Fruit fly (Drosophila melanogaster) whole organism, embryonic: ENCODE measurements around the gene Leash.

ENCODE experiments used
- ATbp ChIP-seq: fragments of 200-800 bp; sonication (Bioruptor generic); optimal IDR thresholded peaks from 2 replicates; lab custom pipeline; 2017; ENCODE audit warnings: missing biosample characterization, mild to moderate bottlenecking, missing genetic modification characterization, missing genetic modification reagents
- Atf-2 ChIP-seq: fragments of 200-800 bp; sonication (Bioruptor generic); optimal IDR thresholded peaks from 2 replicates; lab custom pipeline; 2016; ENCODE audit warnings: missing biosample characterization, missing genetic modification characterization
- Atf3 ChIP-seq: fragments of 200-800 bp; sonication (Bioruptor generic); optimal IDR thresholded peaks from 3 replicates; lab custom pipeline; 2016; ENCODE audit warnings: missing biosample characterization, missing genetic modification characterization
- BEAF-32 ChIP-seq: fragments of 200-800 bp; sonication (Bioruptor generic); optimal IDR thresholded peaks from 3 replicates; lab custom pipeline; 2017; ENCODE audit warnings: missing biosample characterization, missing genetic modification characterization, mild to moderate bottlenecking, moderate library complexity, missing genetic modification reagents
- CG10267 ChIP-seq: fragments of 200-800 bp; sonication (Bioruptor generic); optimal IDR thresholded peaks from 2 replicates; lab custom pipeline; 2018; ENCODE audit warnings: missing biosample characterization, mild to moderate bottlenecking, missing genetic modification characterization, moderate library complexity
- CG10462 ChIP-seq: fragments of 200-800 bp; sonication (Bioruptor generic); optimal IDR thresholded peaks from 2 replicates; lab custom pipeline; 2016; ENCODE audit warnings: missing biosample characterization, missing genetic modification characterization
- CG11560 ChIP-seq: fragments of 200-800 bp; sonication (Bioruptor generic); IDR thresholded peaks from 3 replicates; pipeline ENCODE4 v1.3.6; 2022; ENCODE audit warnings: missing biosample characterization, missing genetic modification characterization
- CG15073 ChIP-seq: fragments of 200-800 bp; sonication (Bioruptor generic); optimal IDR thresholded peaks from 2 replicates; lab custom pipeline; 2016; ENCODE audit warnings: missing biosample characterization, missing genetic modification characterization
- CG16863 ChIP-seq: fragments of 200-800 bp; sonication (Bioruptor generic); optimal IDR thresholded peaks from 3 replicates; lab custom pipeline; 2016; ENCODE audit warnings: missing biosample characterization, missing genetic modification characterization
- CG1792 ChIP-seq: fragments of 200-800 bp; sonication (Bioruptor generic); optimal IDR thresholded peaks from 2 replicates; lab custom pipeline; 2016; ENCODE audit warnings: missing biosample characterization, missing genetic modification characterization
- CG18476 ChIP-seq: fragments of 200-800 bp; sonication (Bioruptor generic); optimal IDR thresholded peaks from 2 replicates; lab custom pipeline; 2016; ENCODE audit warnings: missing biosample characterization, mild to moderate bottlenecking, missing genetic modification characterization
- CG31388 ChIP-seq: fragments of 200-800 bp; sonication (Bioruptor generic); optimal IDR thresholded peaks from 2 replicates; lab custom pipeline; 2016; ENCODE audit warnings: missing biosample characterization, missing genetic modification characterization
- CG3995 ChIP-seq: fragments of 200-800 bp; sonication (Bioruptor generic); optimal IDR thresholded peaks from 3 replicates; lab custom pipeline; 2016; ENCODE audit warnings: missing biosample characterization, missing genetic modification characterization
- CG5180 ChIP-seq: fragments of 200-800 bp; sonication (Bioruptor generic); optimal IDR thresholded peaks from 3 replicates; lab custom pipeline; 2017; ENCODE audit warnings: missing biosample characterization, missing genetic modification characterization, mild to moderate bottlenecking, moderate library complexity, missing genetic modification reagents
- CG5953 ChIP-seq: fragments of 200-800 bp; sonication (Bioruptor generic); IDR thresholded peaks from 2 replicates; pipeline ENCODE4 v1.3.6; 2022; ENCODE audit warnings: missing biosample characterization, missing genetic modification characterization
- CG7556 ChIP-seq: fragments of 200-800 bp; sonication (Bioruptor generic); optimal IDR thresholded peaks from 2 replicates; lab custom pipeline; 2017; ENCODE audit warnings: missing biosample characterization, mild to moderate bottlenecking, missing genetic modification characterization
- CG7963 ChIP-seq: fragments of 200-800 bp; sonication (Bioruptor generic); IDR thresholded peaks from 3 replicates; pipeline ENCODE4 v1.3.6; 2022; ENCODE audit warnings: missing biosample characterization, missing genetic modification characterization; ENCODE audit not compliant: partially characterized antibody
- CG7987 ChIP-seq: fragments of 200-800 bp; sonication (Bioruptor generic); optimal IDR thresholded peaks from 2 replicates; lab custom pipeline; 2018; ENCODE audit warnings: missing biosample characterization, mild to moderate bottlenecking, missing genetic modification characterization, moderate library complexity
- CG8290 ChIP-seq, 3 experiments: fragments of 200-800 bp; sonication (Bioruptor generic); optimal IDR thresholded peaks; 2 replicates each; lab custom pipeline; 2016 to 2019; ENCODE audit warnings: missing biosample characterization in 3 of 3, missing genetic modification characterization in 3 of 3, mild to moderate bottlenecking in 2 of 3, moderate library complexity in 1 of 3
- CG9215 ChIP-seq: fragments of 200-800 bp; sonication (Bioruptor generic); IDR thresholded peaks from 2 replicates; pipeline ENCODE4 v1.3.6; 2022; ENCODE audit warnings: missing biosample characterization, missing genetic modification characterization
- CG9797 ChIP-seq: fragments of 200-800 bp; sonication (Bioruptor generic); optimal IDR thresholded peaks from 3 replicates; lab custom pipeline; 2018; ENCODE audit warnings: missing biosample characterization, mild to moderate bottlenecking, missing genetic modification characterization
- HHEX ChIP-seq: fragments of 200-800 bp; sonication (Bioruptor generic); optimal IDR thresholded peaks from 3 replicates; lab custom pipeline; 2017; ENCODE audit warnings: missing biosample characterization, mild to moderate bottlenecking, missing genetic modification characterization, missing genetic modification reagents
- HmgD ChIP-seq: fragments of 200-800 bp; sonication (Bioruptor generic); optimal IDR thresholded peaks from 3 replicates; lab custom pipeline; 2016; ENCODE audit warnings: missing biosample characterization, missing genetic modification characterization
- HmgZ ChIP-seq: fragments of 200-800 bp; sonication (Bioruptor generic); optimal IDR thresholded peaks from 2 replicates; lab custom pipeline; 2018; ENCODE audit warnings: missing biosample characterization, mild to moderate bottlenecking, missing genetic modification characterization
- Lhr ChIP-seq: fragments of 200-800 bp; sonication (Bioruptor generic); optimal IDR thresholded peaks from 3 replicates; lab custom pipeline; 2017; ENCODE audit warnings: mild to moderate bottlenecking, missing biosample characterization, missing genetic modification reagents, missing genetic modification characterization
- Max ChIP-seq: fragments of 200-800 bp; sonication (Bioruptor generic); optimal IDR thresholded peaks from 2 replicates; lab custom pipeline; 2016; ENCODE audit warnings: missing biosample characterization, mild to moderate bottlenecking, missing genetic modification characterization
- Spps ChIP-seq: fragments of 200-800 bp; sonication (Bioruptor generic); optimal IDR thresholded peaks from 2 replicates; lab custom pipeline; 2018; ENCODE audit warnings: missing biosample characterization, mild to moderate bottlenecking, missing genetic modification characterization
- aop ChIP-seq: fragments of 200-800 bp; sonication (Bioruptor generic); IDR thresholded peaks from 2 replicates; pipeline ENCODE4 v1.3.6; 2022; ENCODE audit warnings: missing biosample characterization, missing genetic modification characterization
- ase ChIP-seq: fragments of 200-800 bp; sonication (Bioruptor generic); IDR thresholded peaks from 3 replicates; pipeline ENCODE4 v1.3.6; 2022; ENCODE audit warnings: missing biosample characterization, missing genetic modification characterization
- bowl ChIP-seq: fragments of 200-800 bp; sonication (Bioruptor generic); IDR thresholded peaks from 2 replicates; pipeline ENCODE4 v1.3.6; 2022; ENCODE audit warnings: missing biosample characterization, missing genetic modification characterization
- chinmo ChIP-seq: fragments of 200-800 bp; sonication (Bioruptor generic); IDR thresholded peaks from 4 replicates; pipeline ENCODE4 v1.3.6; 2022; ENCODE audit warnings: missing biosample characterization, missing genetic modification characterization; ENCODE audit not compliant: partially characterized antibody
- fd102C ChIP-seq: fragments of 200-800 bp; sonication (Bioruptor generic); optimal IDR thresholded peaks from 2 replicates; lab custom pipeline; 2018; ENCODE audit warnings: missing biosample characterization, mild to moderate bottlenecking, missing genetic modification characterization, moderate library complexity
- fru ChIP-seq: fragments of >200 bp; optimal IDR thresholded peaks from 2 replicates; lab custom pipeline; 2017
- ind ChIP-seq: fragments of 200-800 bp; sonication (Bioruptor generic); optimal IDR thresholded peaks from 3 replicates; lab custom pipeline; 2016; ENCODE audit warnings: missing biosample characterization, missing genetic modification characterization
- kni ChIP-seq: fragments of 200-800 bp; sonication (Bioruptor generic); optimal IDR thresholded peaks from 3 replicates; lab custom pipeline; 2017; ENCODE audit warnings: mild to moderate bottlenecking, missing biosample characterization, missing genetic modification reagents, missing genetic modification characterization
- knrl ChIP-seq: fragments of 200-800 bp; sonication (Bioruptor generic); IDR thresholded peaks from 3 replicates; pipeline ENCODE4 v1.3.6; 2022; ENCODE audit warnings: missing biosample characterization, missing genetic modification characterization; ENCODE audit not compliant: partially characterized antibody
- otp ChIP-seq: fragments of 200-800 bp; sonication (Bioruptor generic); IDR thresholded peaks from 3 replicates; pipeline ENCODE4, ENCODE4 v1.3.6; 2022; ENCODE audit warnings: missing biosample characterization, missing genetic modification characterization
- pan ChIP-seq, 4 experiments: fragments of >200 bp in 3 of 4; fragments of 200-800 bp in 1 of 4; sonication (Bioruptor generic) in 1 of 4; optimal IDR thresholded peaks in 3 of 4; IDR thresholded peaks in 1 of 4; 2 replicates each; pipeline versions ENCODE4 v1.3.6 to Lab custom; 2017 to 2022; ENCODE audit warnings: missing biosample characterization in 2 of 4, missing genetic modification characterization in 2 of 4, mixed read lengths in 1 of 4
- pho ChIP-seq: fragments of 200-800 bp; sonication (Bioruptor generic); optimal IDR thresholded peaks from 2 replicates; lab custom pipeline; 2016; ENCODE audit warnings: missing biosample characterization, missing genetic modification characterization
- pum ChIP-seq: fragments of 200-800 bp; sonication (Bioruptor generic); optimal IDR thresholded peaks from 2 replicates; lab custom pipeline; 2016; ENCODE audit warnings: missing biosample characterization, missing genetic modification characterization
- pzg ChIP-seq: fragments of 200-800 bp; sonication (Bioruptor generic); optimal IDR thresholded peaks from 3 replicates; lab custom pipeline; 2018; ENCODE audit warnings: missing biosample characterization, mild to moderate bottlenecking, missing genetic modification characterization, moderate library complexity
- sens ChIP-seq: fragments of 200-800 bp; sonication (Bioruptor generic); peaks from one replicate; lab custom pipeline; 2016; ENCODE audit warnings: missing biosample characterization, missing genetic modification characterization
- sob ChIP-seq: fragments of 200-800 bp; sonication (Bioruptor generic); IDR thresholded peaks from 2 replicates; pipeline ENCODE4 v1.3.6; 2022; ENCODE audit warnings: missing biosample characterization, missing genetic modification characterization
- stc ChIP-seq: fragments of 200-800 bp; sonication (Bioruptor generic); IDR thresholded peaks from 2 replicates; pipeline ENCODE4 v1.3.6; 2022; ENCODE audit warnings: missing biosample characterization, missing genetic modification characterization
- tll ChIP-seq, 2 experiments: fragments of 200-800 bp in 1 of 2; fragments of >200 bp in 1 of 2; sonication (Bioruptor generic) in 1 of 2; optimal IDR thresholded peaks; 2 replicates each; lab custom pipeline; 2017 to 2019; ENCODE audit warnings: missing biosample characterization in 2 of 2, missing genetic modification characterization in 2 of 2, mild to moderate bottlenecking in 1 of 2, moderate library complexity in 1 of 2
- tna ChIP-seq: fragments of 200-800 bp; sonication (Bioruptor generic); IDR thresholded peaks from 2 replicates; pipeline ENCODE4 v1.3.6; 2022; ENCODE audit warnings: missing biosample characterization, missing genetic modification characterization; ENCODE audit not compliant: partially characterized antibody
- vfl ChIP-seq: fragments of 200-800 bp; sonication (Bioruptor generic); optimal IDR thresholded peaks from 2 replicates; lab custom pipeline; 2016; ENCODE audit warnings: missing biosample characterization, missing genetic modification characterization

The Leash gene

DNA sequence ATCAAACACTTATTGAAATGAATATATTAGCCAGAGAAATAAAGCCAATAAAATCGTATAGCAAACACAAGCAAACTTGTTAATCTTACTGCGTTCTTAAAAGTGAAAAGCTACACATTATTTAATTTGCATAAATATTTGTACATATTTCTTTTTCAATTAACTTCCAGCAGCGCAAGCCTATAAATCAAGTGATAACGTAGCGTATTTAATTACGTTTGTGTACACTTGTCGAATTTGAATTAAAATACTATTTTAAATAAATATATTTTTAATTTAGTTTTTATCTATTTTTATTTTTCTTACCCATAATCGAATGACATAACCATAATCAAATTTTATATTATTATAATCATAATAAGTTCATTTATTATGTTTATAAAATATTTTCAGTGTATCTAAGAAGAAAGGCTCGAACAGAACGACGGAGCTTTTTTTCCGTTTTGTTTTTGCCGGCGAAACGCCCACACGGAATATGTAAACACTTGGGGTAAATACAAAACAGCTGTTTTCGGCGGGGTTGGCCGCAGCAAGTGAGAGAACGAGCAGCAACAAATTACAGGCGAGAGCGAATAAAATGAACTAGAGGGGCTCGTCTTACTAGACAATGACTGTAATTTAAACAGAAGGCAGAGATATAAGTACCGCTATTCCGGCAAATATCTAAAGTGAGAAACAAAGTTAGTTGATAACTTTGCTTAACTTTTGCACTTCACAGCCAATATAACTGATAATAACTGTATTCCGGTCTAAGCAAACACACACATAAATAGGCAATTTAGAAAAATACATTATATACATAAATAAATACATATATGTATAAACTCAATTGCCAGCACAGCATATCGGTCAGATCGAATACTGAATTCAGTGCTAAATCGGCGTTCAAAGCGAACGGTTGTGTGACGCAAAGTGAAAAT is 9.6 kb upstream of the Leash start, which contains the start of gene Sodh2 (continued):
- TF ChIP-seq CG9797 (GFP tag; lab: Kevin White, UChicago) (peak; percentile 22), kni (peak; percentile 18), ind (GFP tag; lab: Kevin White, UChicago) (peak; percentile 61), HmgD (GFP tag; lab: Kevin White, UChicago) (no peak), Atf-2 (GFP tag; lab: Kevin White, UChicago) (peak; percentile 11), pan (optimal IDR thresholded peaks at IDR 0.05; lab: Kevin White, UChicago) (no peak), pan (GFP tag; optimal IDR thresholded peaks at IDR 0.05 in 1 of 2, IDR thresholded peaks at IDR 0.05 in 1 of 2) (peak in 1 of 2 experiments; percentile 75), CG5953 (GFP tag; lab: Robert Waterston, UW) (0 out of 2 replicates have a peak, but pooled peaks have one; percentile 12), CG10267 (tag; lab: Kevin White, UChicago) (peak; percentile 75), CG7963 (GFP tag; lab: Robert Waterston, UW) (no peak), sob (GFP tag; lab: Robert Waterston, UW) (peak; percentile 81), sens (GFP tag; lab: Kevin White, UChicago) (peak; percentile 91), CG16863 (GFP tag; lab: Kevin White, UChicago) (peak; percentile 30), CG31388 (GFP tag; lab: Kevin White, UChicago) (no peak), aop (no peak), ase (GFP tag; lab: Robert Waterston, UW) (peak; percentile 57; the same call in 2 of the 3 replicates), vfl (GFP tag; lab: Kevin White, UChicago) (peak; percentile 81), CG11560 (peak; percentile 57; the same call in 2 of the 3 replicates), CG7987 (peak; percentile 91), CG1792 (GFP tag; lab: Kevin White, UChicago) (peak; percentile 68), tll (GFP tag; optimal IDR thresholded peaks at IDR 0.05; lab: Kevin White, UChicago) (no peak), CG5180 (GFP tag; lab: Kevin White, UChicago) (peak; percentile 68), otp (GFP tag; lab: Robert Waterston, UW) (peak; percentile 37; the same call in 1 of the 3 replicates), HmgZ (peak; percentile 69), ATbp (GFP tag; lab: Kevin White, UChicago) (peak; percentile 90), CG7556 (peak; percentile 88), BEAF-32 (no peak), CG18476 (peak; percentile 30), tna (GFP tag; lab: Robert Waterston, UW) (no peak), Atf3 (GFP tag; lab: Kevin White, UChicago) (peak; percentile 16), stc (peak; percentile 42; the same call in 1 of the 2 replicates), pzg (GFP tag; lab: Kevin White, UChicago) (peak; percentile 7), knrl (GFP tag; lab: Robert Waterston, UW) (no peak), fru (lab: Kevin White, UChicago) (no peak), fd102C (GFP tag; lab: Kevin White, UChicago) (no peak), CG8290 (GFP tag; optimal IDR thresholded peaks at IDR 0.05; lab: Kevin White, UChicago) (no peak), CG8290 (tag; optimal IDR thresholded peaks at IDR 0.05; lab: Kevin White, UChicago) (peak in 1 of 2 experiments; percentile 94), CG3995 (GFP tag; lab: Kevin White, UChicago) (peak; percentile 6), pum (GFP tag; lab: Kevin White, UChicago) (peak; percentile 22), Spps (peak; percentile 39), CG15073 (GFP tag; lab: Kevin White, UChicago) (peak; percentile 47), Lhr (GFP tag; lab: Kevin White, UChicago) (no peak), CG9215 (GFP tag; lab: Robert Waterston, UW) (peak; percentile 61), bowl (GFP tag; lab: Robert Waterston, UW) (no peak; the same call in 1 of the 2 replicates), HHEX (peak; percentile 84), pho (GFP tag; lab: Kevin White, UChicago) (peak; percentile 59), CG10462 (GFP tag; lab: Kevin White, UChicago) (no peak), chinmo (GFP tag; lab: Robert Waterston, UW) (peak; percentile 73; the same call in 1 of the 4 replicates), Max (GFP tag; lab: Kevin White, UChicago) (peak; percentile 42)
